Worm (Caenorhabditis elegans): ENCODE results near the gene C47D12.2.

ce11 chrII:11646276-11646797, 29.8 kb upstream of the C47D12.2 start, which contains the start of gene ghi-1:
- no peak for TF ChIP-seq fkh-10 (GFP tag; optimal IDR thresholded peaks at IDR 0.05)
- no peak for TF ChIP-seq ceh-2 (tag; optimal IDR thresholded peaks at IDR 0.05)

Data from whole organism, late embryonic.